Worm (Caenorhabditis elegans): Measurements from ENCODE around the gene srx-46.

ce11 chrV:9327691-9328090 is 25.4 kb upstream of the srx-46 start:
- no peak for TF ChIP-seq med-1 (GFP tag; optimal IDR thresholded peaks at IDR 0.05; ENCODE audit: insufficient read depth)
- TF ChIP-seq ztf-23 (GFP tag; IDR thresholded peaks at IDR 0.05) = no peak
- no peak for TF ChIP-seq flt-1 (GFP tag; IDR thresholded peaks at IDR 0.05)
- no peak for TF ChIP-seq ref-1 (GFP tag; conservative IDR thresholded peaks at IDR 0.05)

All from whole organism, midembryonic.